Worm (Caenorhabditis elegans) whole organism, L4 larva: ENCODE results near the gene fbl-1.

Experiments
- php-3 ChIP-seq: fragments of 200-800 bp; sonication (Bioruptor generic); IDR thresholded peaks from 2 replicates; pipeline ENCODE4 v1.3.6; 2022; ENCODE audit warnings: missing genetic modification reagents, missing genetic modification characterization, missing compliant biosample characterization
- unc-39 ChIP-seq: sonication (generic microtip); optimal IDR thresholded peaks from 2 replicates; lab custom pipeline; 2017; ENCODE audit warnings: missing biosample characterization, missing genetic modification characterization
- unc-62 ChIP-seq, 3 experiments: fragments of 150-350 bp in 1 of 3; sonication (generic microtip); optimal IDR thresholded peaks in 2 of 3; peaks in 1 of 3; 1 replicate in 1 of 3; 2 replicates in 2 of 3; lab custom pipeline; 2014 to 2017; ENCODE audit warnings: missing biosample characterization in 3 of 3, missing genetic modification characterization in 3 of 3, missing genetic modification reagents in 3 of 3, missing genotype in 1 of 3
- zag-1 ChIP-seq: fragments of 150-350 bp; optimal IDR thresholded peaks from 2 replicates; lab custom pipeline; 2014; ENCODE audit warnings: missing biosample characterization, missing genetic modification characterization

ce11 chrIV:9523139-9523538, 17.5 kb upstream of the fbl-1 start:
- no peak for TF ChIP-seq php-3 (GFP tag; lab: Robert Waterston, UW)
- no peak for TF ChIP-seq unc-39 (tag; lab: Kevin White, UChicago)
- no peak for TF ChIP-seq zag-1 (tag; lab: Kevin White, UChicago)
- no peak for TF ChIP-seq unc-62 (GFP tag; optimal IDR thresholded peaks at IDR 0.05 in 1 of 2; lab: Kevin White, UChicago)
- no peak for TF ChIP-seq unc-62 (tag; optimal IDR thresholded peaks at IDR 0.05; lab: Kevin White, UChicago)
